Fruit fly (Drosophila melanogaster): ENCODE data around the gene PK2-R1.
A peak's percentile ranks its signal among the peaks of the same experiment; 100 is the strongest.

Gene PK2-R1

dm6 chr3R:13302348-13302747 is 35.8 kb upstream of the PK2-R1 start, which contains the start of gene CG32473:
Gene CG32473 (plus strand): TSS chr3R:13302648.
- no peak for TF ChIP-seq CG8301 (tag; optimal IDR thresholded peaks at IDR 0.05)
- TF ChIP-seq CG10348 (GFP tag; IDR thresholded peaks at IDR 0.05) = no peak
- TF ChIP-seq CG34367 (tag; optimal IDR thresholded peaks at IDR 0.05) = no peak
- TF ChIP-seq CG8159 (tag; optimal IDR thresholded peaks at IDR 0.05) = no peak
- no peak for TF ChIP-seq Ets98B (GFP tag; IDR thresholded peaks at IDR 0.05)
- no peak for TF ChIP-seq Pif1B (GFP tag; optimal IDR thresholded peaks at IDR 0.05)
- TF ChIP-seq CG12605 (GFP tag; IDR thresholded peaks at IDR 0.05) = no peak
- no peak for TF ChIP-seq EcR (GFP tag; optimal IDR thresholded peaks at IDR 0.05)
- TF ChIP-seq gl (tag; optimal IDR thresholded peaks at IDR 0.05) = no peak
- no peak for TF ChIP-seq CG13204 (GFP tag; optimal IDR thresholded peaks at IDR 0.05)
- TF ChIP-seq CG15710 (tag; optimal IDR thresholded peaks at IDR 0.05) = no peak
- no peak for TF ChIP-seq CG32121 (GFP tag; IDR thresholded peaks at IDR 0.05)
- TF ChIP-seq CG14655 (GFP tag; optimal IDR thresholded peaks at IDR 0.05) = no peak
- no peak for TF ChIP-seq CG9948 (tag; optimal IDR thresholded peaks at IDR 0.05)
- no peak for TF ChIP-seq CG17806 (tag; optimal IDR thresholded peaks at IDR 0.05)
- no peak for TF ChIP-seq Pif1A (GFP tag; optimal IDR thresholded peaks at IDR 0.05)
- no peak for TF ChIP-seq rn (GFP tag; IDR thresholded peaks at IDR 0.05)
- no peak for TF ChIP-seq CG4496 (GFP tag; IDR thresholded peaks at IDR 0.05)
- TF ChIP-seq Snoo (tag; optimal IDR thresholded peaks at IDR 0.05) = no peak
- no peak for TF ChIP-seq D1 (tag; optimal IDR thresholded peaks at IDR 0.05)

- TF ChIP-seq fd96Ca (GFP tag; IDR thresholded peaks at IDR 0.05) (no peak), CG32121 (GFP tag; IDR thresholded peaks at IDR 0.05) (no peak), CG8301 (tag; optimal IDR thresholded peaks at IDR 0.05) (no peak), gl (tag; optimal IDR thresholded peaks at IDR 0.05) (no peak), EcR (GFP tag; optimal IDR thresholded peaks at IDR 0.05) (no peak), CG4496 (GFP tag; IDR thresholded peaks at IDR 0.05) (no peak), CG15710 (tag; optimal IDR thresholded peaks at IDR 0.05) (no peak)
These were observed 35.0 kb upstream of the PK2-R1 start, which contains the start of gene CG43208 for dm6 chr3R:13303126-13303525. Gene CG43208 (plus strand): TSS chr3R:13303426.

- peak; percentile 29; the same call in 1 of the 3 replicates for TF ChIP-seq fd96Ca (GFP tag; IDR thresholded peaks at IDR 0.05)
- peak; percentile 83 for TF ChIP-seq CG4496 (GFP tag; IDR thresholded peaks at IDR 0.05)
- no peak for TF ChIP-seq CG13204 (GFP tag; optimal IDR thresholded peaks at IDR 0.05)
These were observed 33.5 kb upstream of the PK2-R1 start for dm6 chr3R:13304512-13305069.

- TF ChIP-seq Pif1B (GFP tag; optimal IDR thresholded peaks at IDR 0.05) = peak; percentile 68
- peak; percentile 65 for TF ChIP-seq CG12605 (GFP tag; IDR thresholded peaks at IDR 0.05)
- peak; percentile 73 for TF ChIP-seq D1 (tag; optimal IDR thresholded peaks at IDR 0.05)
- TF ChIP-seq CG9948 (tag; optimal IDR thresholded peaks at IDR 0.05) = peak; percentile 90
- peak; percentile 11 for TF ChIP-seq gl (tag; optimal IDR thresholded peaks at IDR 0.05)
- TF ChIP-seq EcR (GFP tag; optimal IDR thresholded peaks at IDR 0.05) = peak; percentile 55
- TF ChIP-seq Pif1A (GFP tag; optimal IDR thresholded peaks at IDR 0.05) = peak; percentile 62
- TF ChIP-seq Ets98B (GFP tag; IDR thresholded peaks at IDR 0.05) = peak; percentile 45
- TF ChIP-seq CG10348 (GFP tag; IDR thresholded peaks at IDR 0.05) = no peak
- TF ChIP-seq CG4496 (GFP tag; IDR thresholded peaks at IDR 0.05) = peak; percentile 51; the same call in 1 of the 3 replicates
- peak; percentile 82 for TF ChIP-seq CG17806 (tag; optimal IDR thresholded peaks at IDR 0.05)
- TF ChIP-seq CG32121 (GFP tag; IDR thresholded peaks at IDR 0.05) = no peak
- peak; percentile 84 for TF ChIP-seq Snoo (tag; optimal IDR thresholded peaks at IDR 0.05)
- peak; percentile 91 for TF ChIP-seq CG8159 (tag; optimal IDR thresholded peaks at IDR 0.05)
- peak; percentile 77 for TF ChIP-seq CG34367 (tag; optimal IDR thresholded peaks at IDR 0.05)
- peak; percentile 84 for TF ChIP-seq CG15710 (tag; optimal IDR thresholded peaks at IDR 0.05)
- TF ChIP-seq fd96Ca (GFP tag; IDR thresholded peaks at IDR 0.05) = no peak; the same call in 1 of the 3 replicates
- peak; percentile 88 for TF ChIP-seq CG8301 (tag; optimal IDR thresholded peaks at IDR 0.05)
- peak; percentile 96 for TF ChIP-seq CG14655 (GFP tag; optimal IDR thresholded peaks at IDR 0.05)
- peak; percentile 58 for TF ChIP-seq CG13204 (GFP tag; optimal IDR thresholded peaks at IDR 0.05)
- TF ChIP-seq rn (GFP tag; IDR thresholded peaks at IDR 0.05) = no peak
These were observed 32.7 kb upstream of the PK2-R1 start for dm6 chr3R:13305318-13305899.

dm6 chr3R:13306595-13306994 is 31.5 kb upstream of the PK2-R1 start:
- TF ChIP-seq Pif1B (GFP tag; optimal IDR thresholded peaks at IDR 0.05) (no peak), CG14655 (GFP tag; optimal IDR thresholded peaks at IDR 0.05) (no peak), CG13204 (GFP tag; optimal IDR thresholded peaks at IDR 0.05) (no peak), CG15710 (tag; optimal IDR thresholded peaks at IDR 0.05) (no peak), CG10348 (GFP tag; IDR thresholded peaks at IDR 0.05) (no peak), fd96Ca (GFP tag; IDR thresholded peaks at IDR 0.05) (no peak), EcR (GFP tag; optimal IDR thresholded peaks at IDR 0.05) (no peak), Pif1A (GFP tag; optimal IDR thresholded peaks at IDR 0.05) (no peak), CG34367 (tag; optimal IDR thresholded peaks at IDR 0.05) (no peak), CG9948 (tag; optimal IDR thresholded peaks at IDR 0.05) (no peak), CG4496 (GFP tag; IDR thresholded peaks at IDR 0.05) (no peak), CG8301 (tag; optimal IDR thresholded peaks at IDR 0.05) (no peak), CG8159 (tag; optimal IDR thresholded peaks at IDR 0.05) (no peak), rn (GFP tag; IDR thresholded peaks at IDR 0.05) (no peak), Snoo (tag; optimal IDR thresholded peaks at IDR 0.05) (no peak), CG17806 (tag; optimal IDR thresholded peaks at IDR 0.05) (no peak)
